Worm (Caenorhabditis elegans) whole organism, early embryonic: ENCODE results near the gene ZC178.2.
A peak's percentile ranks its signal among the peaks of the same experiment; 100 is the strongest.

Experiments used
- B0310.2 ChIP-seq: sonication (generic microtip); optimal IDR thresholded peaks from 2 replicates; lab custom pipeline; 2016; ENCODE audit warnings: mild to moderate bottlenecking, missing genetic modification characterization, missing compliant biosample characterization
- F13C5.2 ChIP-seq: sonication (generic microtip); optimal IDR thresholded peaks from 2 replicates; lab custom pipeline; 2017; ENCODE audit warnings: mild to moderate bottlenecking, missing genetic modification characterization, inconsistent platforms, missing compliant biosample characterization
- aly-1 ChIP-seq: sonication (generic microtip); optimal IDR thresholded peaks from 2 replicates; lab custom pipeline; 2016; ENCODE audit warnings: missing genetic modification characterization, missing compliant biosample characterization
- ama-1 ChIP-seq: fragments of 150-350 bp; optimal IDR thresholded peaks from 2 replicates; lab custom pipeline; 2014
- ceh-13 ChIP-seq: fragments of 200-800 bp; sonication (Bioruptor generic); optimal IDR thresholded peaks from 2 replicates; lab custom pipeline; 2018; ENCODE audit warnings: mild to moderate bottlenecking, missing genetic modification characterization, missing compliant biosample characterization
- ceh-36 ChIP-seq: sonication (generic microtip); optimal IDR thresholded peaks from 2 replicates; lab custom pipeline; 2016; ENCODE audit warnings: missing genetic modification characterization, inconsistent platforms, missing compliant biosample characterization
- ets-7 ChIP-seq: sonication (generic microtip); optimal IDR thresholded peaks from 2 replicates; lab custom pipeline; 2016; ENCODE audit warnings: missing genotype, missing genetic modification characterization, missing compliant biosample characterization
- flt-1 ChIP-seq: fragments of 200-800 bp; sonication (Bioruptor generic); IDR thresholded peaks from 2 replicates; pipeline ENCODE4 v1.3.6; 2022; ENCODE audit warnings: missing genetic modification characterization, missing compliant biosample characterization
- hmbx-1 ChIP-seq: sonication (generic microtip); optimal IDR thresholded peaks from 2 replicates; lab custom pipeline; 2016; ENCODE audit warnings: mild to moderate bottlenecking, missing genetic modification characterization, missing compliant biosample characterization
- hmg-4 ChIP-seq: fragments of 200-800 bp; sonication (Bioruptor generic); optimal IDR thresholded peaks from 2 replicates; lab custom pipeline; 2018; ENCODE audit warnings: mild to moderate bottlenecking, missing genetic modification characterization, missing compliant biosample characterization
- hnd-1 ChIP-seq: sonication (generic microtip); optimal IDR thresholded peaks from 2 replicates; lab custom pipeline; 2016; ENCODE audit warnings: missing genetic modification characterization, missing compliant biosample characterization
- pes-1 ChIP-seq: fragments of 200-800 bp; sonication (Bioruptor generic); IDR thresholded peaks from 2 replicates; pipeline ENCODE4 v1.3.6; 2022; ENCODE audit warnings: missing genetic modification reagents, missing genetic modification characterization, missing compliant biosample characterization
- scrt-1 ChIP-seq: fragments of 200-800 bp; sonication (Bioruptor generic); IDR thresholded peaks from 2 replicates; pipeline ENCODE4 v1.3.6; 2022; ENCODE audit warnings: missing genetic modification characterization, missing compliant biosample characterization
- sea-1 ChIP-seq: fragments of 200-800 bp; sonication (Bioruptor generic); conservative IDR thresholded peaks from 2 replicates; pipeline ENCODE4 v1.3.6; 2022; ENCODE audit warnings: missing genetic modification characterization, missing compliant biosample characterization
- tbx-11 ChIP-seq: fragments of 200-800 bp; sonication (Bioruptor generic); IDR thresholded peaks from 2 replicates; pipeline ENCODE4 v1.3.6; 2022; ENCODE audit warnings: missing genetic modification characterization, missing compliant biosample characterization
- tbx-37 ChIP-seq: fragments of 200-800 bp; sonication (Bioruptor generic); conservative IDR thresholded peaks from 2 replicates; pipeline ENCODE4 v1.3.6; 2022; ENCODE audit warnings: missing genetic modification reagents, missing genetic modification characterization, missing compliant biosample characterization
- tra-4 ChIP-seq: sonication (generic microtip); optimal IDR thresholded peaks from 2 replicates; lab custom pipeline; 2017; ENCODE audit warnings: missing genetic modification characterization, missing compliant biosample characterization

ZC178.2 gene

ce11 chrV:8665765-8666164 is 46.0 kb downstream of the ZC178.2 start, which contains the start of gene ZC190.4:
ZC190.4 (plus strand) TSS chrV:8666065.
- TF ChIP-seq tbx-11 (GFP tag; lab: Robert Waterston, UW): no peak

ce11 chrV:8663023-8663422 is 48.8 kb downstream of the ZC178.2 start:
- TF ChIP-seq B0310.2 (tag; lab: Kevin White, UChicago): no peak
- no peak for TF ChIP-seq hnd-1
- no peak for TF ChIP-seq ceh-36 (tag; lab: Kevin White, UChicago)
- TF ChIP-seq tbx-11 (GFP tag; lab: Robert Waterston, UW): no peak
- TF ChIP-seq ceh-13: no peak
- no peak for TF ChIP-seq F13C5.2 (tag; lab: Kevin White, UChicago)
- no peak for TF ChIP-seq aly-1
- no peak for TF ChIP-seq scrt-1 (GFP tag; lab: Robert Waterston, UW)
- no peak for TF ChIP-seq ama-1 (lab: Kevin White, UChicago)
- no peak for TF ChIP-seq tra-4 (tag; lab: Kevin White, UChicago)
- no peak for TF ChIP-seq hmg-4 (GFP tag; lab: Kevin White, UChicago)
- no peak for TF ChIP-seq ets-7

ce11 chrV:8662056-8663006 is 49.5 kb downstream of the ZC178.2 start:
- TF ChIP-seq tbx-37 (GFP tag; lab: Robert Waterston, UW): no peak
- TF ChIP-seq B0310.2 (tag; lab: Kevin White, UChicago): no peak
- TF ChIP-seq scrt-1 (GFP tag; lab: Robert Waterston, UW): no peak
- no peak for TF ChIP-seq ets-7

ce11 chrV:8661241-8661954 is 50.4 kb downstream of the ZC178.2 start:
- peak; percentile 18 for TF ChIP-seq hmg-4 (GFP tag; lab: Kevin White, UChicago)
- no peak for TF ChIP-seq sea-1 (GFP tag; lab: Robert Waterston, UW)

- no peak for TF ChIP-seq ama-1 (lab: Kevin White, UChicago)
- no peak for TF ChIP-seq tbx-37 (GFP tag; lab: Robert Waterston, UW)
- TF ChIP-seq F13C5.2 (tag; lab: Kevin White, UChicago): no peak
- no peak for TF ChIP-seq ets-7
- TF ChIP-seq ceh-13: no peak
- TF ChIP-seq flt-1 (GFP tag; lab: Robert Waterston, UW): no peak
- no peak for TF ChIP-seq hmbx-1 (tag; lab: Kevin White, UChicago)
- no peak for TF ChIP-seq tbx-11 (GFP tag; lab: Robert Waterston, UW)
- no peak for TF ChIP-seq hnd-1
- no peak for TF ChIP-seq scrt-1 (GFP tag; lab: Robert Waterston, UW)
- no peak for TF ChIP-seq pes-1 (GFP tag; lab: Robert Waterston, UW)
- no peak for TF ChIP-seq ceh-36 (tag; lab: Kevin White, UChicago)
- no peak for TF ChIP-seq tra-4 (tag; lab: Kevin White, UChicago)
- TF ChIP-seq aly-1: no peak
- TF ChIP-seq B0310.2 (tag; lab: Kevin White, UChicago): no peak
- no peak for TF ChIP-seq hmg-4 (GFP tag; lab: Kevin White, UChicago)
- no peak for TF ChIP-seq sea-1 (GFP tag; lab: Robert Waterston, UW)
Measured at ce11 chrV:8660475-8660874, 51.3 kb downstream of the ZC178.2 start.

ce11 chrV:8658577-8659362 is 53.0 kb downstream of the ZC178.2 start:
- TF ChIP-seq ama-1 (lab: Kevin White, UChicago) (no peak), hmbx-1 (tag; lab: Kevin White, UChicago) (no peak), sea-1 (GFP tag; lab: Robert Waterston, UW) (no peak), pes-1 (GFP tag; lab: Robert Waterston, UW) (no peak), hnd-1 (no peak), ceh-13 (no peak), hmg-4 (GFP tag; lab: Kevin White, UChicago) (no peak), tra-4 (tag; lab: Kevin White, UChicago) (no peak), B0310.2 (tag; lab: Kevin White, UChicago) (no peak), flt-1 (GFP tag; lab: Robert Waterston, UW) (no peak), ceh-36 (tag; lab: Kevin White, UChicago) (no peak), tbx-11 (GFP tag; lab: Robert Waterston, UW) (no peak), F13C5.2 (tag; lab: Kevin White, UChicago) (no peak)

ce11 chrV:8657911-8658310 is 53.9 kb downstream of the ZC178.2 start:
- TF ChIP-seq hmbx-1 (tag; lab: Kevin White, UChicago) (no peak), sea-1 (GFP tag; lab: Robert Waterston, UW) (no peak), ets-7 (no peak), ceh-36 (tag; lab: Kevin White, UChicago) (no peak), tbx-37 (GFP tag; lab: Robert Waterston, UW) (no peak), B0310.2 (tag; lab: Kevin White, UChicago) (no peak), flt-1 (GFP tag; lab: Robert Waterston, UW) (no peak), aly-1 (no peak), F13C5.2 (tag; lab: Kevin White, UChicago) (no peak), scrt-1 (GFP tag; lab: Robert Waterston, UW) (no peak), tbx-11 (GFP tag; lab: Robert Waterston, UW) (no peak), ama-1 (lab: Kevin White, UChicago) (no peak), pes-1 (GFP tag; lab: Robert Waterston, UW) (no peak), ceh-13 (no peak), hmg-4 (GFP tag; lab: Kevin White, UChicago) (no peak), hnd-1 (no peak), tra-4 (tag; lab: Kevin White, UChicago) (no peak)
